Worm (Caenorhabditis elegans): ENCODE measurements around the gene E02C12.11.

DNA sequence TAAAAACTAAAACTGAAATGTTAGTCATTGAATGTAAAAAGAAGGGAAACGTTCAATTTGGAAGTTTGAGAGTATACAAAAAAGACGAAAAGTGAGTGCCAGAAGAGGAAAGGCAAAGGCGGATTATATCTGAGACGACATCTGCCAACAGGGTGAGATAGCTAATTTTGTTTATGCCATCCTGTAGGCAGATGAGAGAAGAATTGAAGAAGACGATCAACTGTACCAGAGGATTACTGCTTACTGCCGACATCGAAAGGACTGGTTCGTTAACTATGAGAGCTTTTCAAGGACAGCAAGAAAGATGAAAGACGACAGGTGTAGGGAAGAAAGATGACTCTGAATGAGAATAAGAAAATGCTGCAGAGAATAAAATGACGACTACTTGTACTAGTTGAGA is 43.8 kb upstream of the E02C12.11 start:
- TF ChIP-seq nhr-237 (tag; optimal IDR thresholded peaks at IDR 0.05) (no peak), ceh-16 (tag; optimal IDR thresholded peaks at IDR 0.05) (no peak), ama-1 (optimal IDR thresholded peaks at IDR 0.05) (no peak), egl-27 (tag; optimal IDR thresholded peaks at IDR 0.05) (no peak)

Data from whole organism, L3 larva.